Worm (Caenorhabditis elegans) whole organism, L3 larva: ENCODE data around the gene cpg-24.
"Not testable (repeated sequence)": the region's sequence is repeated elsewhere in the genome, so short reads cannot be mapped to it uniquely, and the experiment has no call there.

ENCODE experiments used
- aly-2 ChIP-seq: fragments of 150-350 bp; optimal IDR thresholded peaks from 2 replicates; lab custom pipeline; 2014; ENCODE audit warnings: missing biosample characterization, missing genetic modification characterization
- ama-1 ChIP-seq: fragments of 150-350 bp; optimal IDR thresholded peaks from 2 replicates; lab custom pipeline; 2018
- ceh-16 ChIP-seq: sonication (generic microtip); optimal IDR thresholded peaks from 2 replicates; lab custom pipeline; 2017; ENCODE audit warnings: missing biosample characterization, missing genetic modification characterization
- ceh-28 ChIP-seq: fragments of 150-350 bp; optimal IDR thresholded peaks from 2 replicates; lab custom pipeline; 2014; ENCODE audit warnings: missing biosample characterization, missing genetic modification reagents, missing genetic modification characterization
- ceh-82 ChIP-seq: fragments of 150-350 bp; optimal IDR thresholded peaks from 2 replicates; lab custom pipeline; 2014; ENCODE audit warnings: missing biosample characterization, missing genetic modification characterization
- ceh-9 ChIP-seq: sonication (generic microtip); optimal IDR thresholded peaks from 2 replicates; lab custom pipeline; 2018; ENCODE audit warnings: missing biosample characterization, missing genetic modification characterization
- daf-12 ChIP-seq: fragments of 150-350 bp; optimal IDR thresholded peaks from 2 replicates; lab custom pipeline; 2014; ENCODE audit warnings: missing biosample characterization, missing genetic modification reagents, missing genetic modification characterization
- egl-27 ChIP-seq: sonication (generic microtip); optimal IDR thresholded peaks from 4 replicates; lab custom pipeline; 2017; ENCODE audit warnings: missing biosample characterization, missing genetic modification reagents, missing genetic modification characterization
- egl-5 ChIP-seq: fragments of 150-350 bp; optimal IDR thresholded peaks from 2 replicates; lab custom pipeline; 2017; ENCODE audit warnings: missing biosample characterization, missing genetic modification reagents, missing genetic modification characterization, inconsistent platforms
- elt-1 ChIP-seq: fragments of 150-350 bp; optimal IDR thresholded peaks from 2 replicates; lab custom pipeline; 2014; ENCODE audit warnings: missing biosample characterization, missing genetic modification characterization
- elt-2 ChIP-seq: sonication (generic microtip); optimal IDR thresholded peaks from 2 replicates; lab custom pipeline; 2016; ENCODE audit warnings: missing genetic modification reagents, mild to moderate bottlenecking, missing genetic modification characterization, missing compliant biosample characterization
- elt-3 ChIP-seq, 3 experiments: fragments of 150-350 bp in 1 of 3; sonication (generic microtip) in 2 of 3; optimal IDR thresholded peaks; 2 replicates in 2 of 3; 4 replicates in 1 of 3; lab custom pipeline; 2014 to 2017; ENCODE audit warnings: missing biosample characterization in 3 of 3, missing genetic modification characterization in 3 of 3
- eor-1 ChIP-seq, 2 experiments: fragments of 150-350 bp; optimal IDR thresholded peaks; 2 replicates each; lab custom pipeline; 2014 to 2018; ENCODE audit warnings: missing biosample characterization in 2 of 2, missing genetic modification characterization in 2 of 2
- fkh-10 ChIP-seq: sonication (generic microtip); optimal IDR thresholded peaks from 2 replicates; lab custom pipeline; 2017; ENCODE audit warnings: missing biosample characterization, missing genetic modification reagents, missing genetic modification characterization
- fkh-2 ChIP-seq: fragments of 150-350 bp; optimal IDR thresholded peaks from 2 replicates; lab custom pipeline; 2014; ENCODE audit warnings: missing biosample characterization, missing genetic modification reagents, missing genetic modification characterization
- jun-1 ChIP-seq: fragments of 150-350 bp; optimal IDR thresholded peaks from 2 replicates; lab custom pipeline; 2014; ENCODE audit warnings: missing biosample characterization, missing genetic modification reagents, missing genetic modification characterization
- lsy-12 ChIP-seq: sonication (generic microtip); optimal IDR thresholded peaks from 2 replicates; lab custom pipeline; 2016; ENCODE audit warnings: mild to moderate bottlenecking, missing genetic modification characterization, missing compliant biosample characterization
- mml-1 ChIP-seq: fragments of 150-350 bp; sonication (generic microtip); optimal IDR thresholded peaks from 3 replicates; lab custom pipeline; 2014; ENCODE audit warnings: missing biosample characterization, missing genetic modification characterization
- nfya-1 ChIP-seq: sonication (generic microtip); optimal IDR thresholded peaks from 2 replicates; lab custom pipeline; 2017; ENCODE audit warnings: missing genetic modification characterization, mild to moderate bottlenecking, missing compliant biosample characterization, antibody characterized with exemption, moderate library complexity; ENCODE audit not compliant: insufficient read depth
- nhr-25 ChIP-seq: sonication (generic microtip); optimal IDR thresholded peaks from 2 replicates; lab custom pipeline; 2017; ENCODE audit warnings: missing biosample characterization, missing genetic modification characterization
- nhr-43 ChIP-seq: sonication (generic microtip); optimal IDR thresholded peaks from 2 replicates; lab custom pipeline; 2016; ENCODE audit warnings: mild to moderate bottlenecking, missing genetic modification characterization, missing compliant biosample characterization; ENCODE audit not compliant: poor library complexity, severe bottlenecking
- pha-4 ChIP-seq: fragments of 150-350 bp; optimal IDR thresholded peaks from 2 replicates; lab custom pipeline; 2014; ENCODE audit warnings: missing biosample characterization, missing genetic modification reagents, missing genetic modification characterization
- pqm-1 ChIP-seq: fragments of 150-350 bp; optimal IDR thresholded peaks from 2 replicates; lab custom pipeline; 2017; ENCODE audit warnings: missing biosample characterization, missing genetic modification characterization, inconsistent platforms
- sea-2 ChIP-seq: fragments of 150-350 bp; sonication (generic microtip); optimal IDR thresholded peaks from 4 replicates; lab custom pipeline; 2014; ENCODE audit warnings: missing biosample characterization, missing genetic modification reagents, missing genetic modification characterization
- snpc-4 ChIP-seq: fragments of 150-350 bp; optimal IDR thresholded peaks from 2 replicates; lab custom pipeline; 2014; ENCODE audit warnings: missing biosample characterization, missing genetic modification characterization
- unc-62 ChIP-seq: fragments of 150-350 bp; sonication (generic microtip); optimal IDR thresholded peaks from 4 replicates; lab custom pipeline; 2014; ENCODE audit warnings: missing biosample characterization, missing genetic modification reagents, missing genetic modification characterization
- zag-1 ChIP-seq: fragments of 150-350 bp; optimal IDR thresholded peaks from 2 replicates; lab custom pipeline; 2014; ENCODE audit warnings: missing biosample characterization, missing genetic modification characterization
- ztf-11 ChIP-seq: fragments of 150-350 bp; optimal IDR thresholded peaks from 2 replicates; lab custom pipeline; 2014; ENCODE audit warnings: missing biosample characterization, missing genetic modification characterization
- ztf-4 ChIP-seq: fragments of 150-350 bp; optimal IDR thresholded peaks from 2 replicates; lab custom pipeline; 2014; ENCODE audit warnings: missing biosample characterization, missing genetic modification characterization

The cpg-24 gene

ce11 chrIV:1628730-1629129 lies 3.0 kb upstream of the cpg-24 start:
- no peak for TF ChIP-seq unc-62 (GFP tag; lab: Kevin White, UChicago)
- no peak for TF ChIP-seq daf-12 (tag; lab: Kevin White, UChicago)
- TF ChIP-seq ama-1 (lab: Kevin White, UChicago): no peak
- no peak for TF ChIP-seq elt-1 (tag; lab: Kevin White, UChicago)
- TF ChIP-seq aly-2 (tag; lab: Kevin White, UChicago): no peak
- no peak for TF ChIP-seq mml-1 (tag; lab: Kevin White, UChicago)
- TF ChIP-seq snpc-4 (tag; lab: Kevin White, UChicago): no peak
- no peak for TF ChIP-seq zag-1
- no peak for TF ChIP-seq pha-4 (tag; lab: Kevin White, UChicago)
- no peak for TF ChIP-seq lsy-12 (tag; lab: Kevin White, UChicago)
- TF ChIP-seq ceh-9 (tag; lab: Kevin White, UChicago): no peak
- no peak for TF ChIP-seq sea-2 (GFP tag; lab: Kevin White, UChicago)
- TF ChIP-seq fkh-2 (tag; lab: Kevin White, UChicago): no peak
- no peak for TF ChIP-seq nfya-1 (tag; lab: Kevin White, UChicago)
- TF ChIP-seq ceh-16 (tag; lab: Kevin White, UChicago): no peak
- TF ChIP-seq eor-1 (tag; optimal IDR thresholded peaks at IDR 0.05; lab: Kevin White, UChicago): no peak
- no peak for TF ChIP-seq elt-3 (tag; optimal IDR thresholded peaks at IDR 0.05; lab: Kevin White, UChicago)
- TF ChIP-seq elt-2 (tag; lab: Kevin White, UChicago): no peak
- TF ChIP-seq egl-5 (tag; lab: Kevin White, UChicago): no peak

ce11 chrIV:1632593-1632992 lies 842 bp downstream of the cpg-24 start:
- no peak for TF ChIP-seq elt-3 (tag; optimal IDR thresholded peaks at IDR 0.05; lab: Kevin White, UChicago)
- no peak for TF ChIP-seq nhr-25 (tag; lab: Kevin White, UChicago)
- no peak for TF ChIP-seq egl-5 (tag; lab: Kevin White, UChicago)
- no peak for TF ChIP-seq ceh-28 (tag; lab: Kevin White, UChicago)
- no peak for TF ChIP-seq aly-2 (tag; lab: Kevin White, UChicago)
- TF ChIP-seq nhr-43 (tag; lab: Kevin White, UChicago): no peak
- TF ChIP-seq ztf-11: no peak
- no peak for TF ChIP-seq ama-1 (lab: Kevin White, UChicago)
- TF ChIP-seq eor-1 (tag; optimal IDR thresholded peaks at IDR 0.05; lab: Kevin White, UChicago): no peak
- no peak for TF ChIP-seq unc-62 (GFP tag; lab: Kevin White, UChicago)

ce11 chrIV:1633445-1633844 lies 1.7 kb downstream of the cpg-24 start, which contains the start of gene Y41D4B.6:
Y41D4B.6 (plus strand) TSS chrIV:1633745.
- TF ChIP-seq nfya-1 (tag; lab: Kevin White, UChicago) (no peak), fkh-10 (no peak), egl-27 (tag; lab: Kevin White, UChicago) (no peak), nhr-43 (tag; lab: Kevin White, UChicago) (no peak), pqm-1 (no peak), ztf-4 (tag; lab: Kevin White, UChicago) (no peak)

ce11 chrIV:1637333-1637732 lies 5.6 kb downstream of the cpg-24 start:
- TF ChIP-seq jun-1 (tag; lab: Kevin White, UChicago) (no peak), fkh-10 (peak; percentile 12)
- TF ChIP-seq, all 47 proteins: peak for 1

ce11 chrIV:1645198-1645597 lies 13.4 kb downstream of the cpg-24 start, which contains the start of gene nhr-274:
nhr-274 (minus strand) TSS chrIV:1645298.
- TF ChIP-seq ceh-82, elt-1, daf-12 (tag; lab: Kevin White, UChicago): not testable (repeated sequence)

ce11 chrIV:1649349-1649748 lies 17.6 kb downstream of the cpg-24 start:
- TF ChIP-seq fkh-2 (tag; lab: Kevin White, UChicago) (no peak), nfya-1 (tag; lab: Kevin White, UChicago) (peak; percentile 96)
